Worm (Caenorhabditis elegans) whole organism, early embryonic: ENCODE data around the gene pap-1.

Experiments
- aly-1 ChIP-seq: sonication (generic microtip); optimal IDR thresholded peaks from 2 replicates; lab custom pipeline; 2016; ENCODE audit warnings: missing genetic modification characterization, missing compliant biosample characterization
- ama-1 ChIP-seq: fragments of 150-350 bp; optimal IDR thresholded peaks from 2 replicates; lab custom pipeline; 2014
- ceh-36 ChIP-seq: sonication (generic microtip); optimal IDR thresholded peaks from 2 replicates; lab custom pipeline; 2016; ENCODE audit warnings: missing genetic modification characterization, inconsistent platforms, missing compliant biosample characterization
- sea-1 ChIP-seq: fragments of 200-800 bp; sonication (Bioruptor generic); conservative IDR thresholded peaks from 2 replicates; pipeline ENCODE4 v1.3.6; 2022; ENCODE audit warnings: missing genetic modification characterization, missing compliant biosample characterization

- no peak for TF ChIP-seq aly-1 (tag; lab: Kevin White, UChicago)
- no peak for TF ChIP-seq ama-1 (lab: Kevin White, UChicago)
- no peak for TF ChIP-seq sea-1
- TF ChIP-seq ceh-36, result no peak
Measured at ce11 chrV:10474040-10474439, 32.3 kb downstream of the pap-1 start.
